Fruit fly (Drosophila melanogaster) whole organism, embryonic: ENCODE results near the gene Cpr5C.

Experiments
- Bgb ChIP-seq: fragments of 200-800 bp; sonication (Bioruptor generic); IDR thresholded peaks from 2 replicates; pipeline ENCODE4 v1.3.6; 2022; ENCODE audit warnings: missing biosample characterization, missing genetic modification characterization; ENCODE audit not compliant: partially characterized antibody
- Blimp-1 ChIP-seq: fragments of 200-800 bp; sonication (Bioruptor generic); optimal IDR thresholded peaks from 3 replicates; lab custom pipeline; 2018; ENCODE audit warnings: missing biosample characterization, missing genetic modification characterization, mild to moderate bottlenecking, moderate library complexity, missing genetic modification reagents
- CG1024 ChIP-seq: fragments of 200-800 bp; sonication (Bioruptor generic); IDR thresholded peaks from 2 replicates; pipeline ENCODE4 v1.3.6; 2022; ENCODE audit warnings: missing biosample characterization, missing genetic modification characterization
- CG10565 ChIP-seq: fragments of 200-800 bp; sonication (Bioruptor generic); optimal IDR thresholded peaks from 3 replicates; lab custom pipeline; 2016; ENCODE audit warnings: missing biosample characterization, mild to moderate bottlenecking, missing genetic modification characterization
- CG12391 ChIP-seq: fragments of 200-800 bp; sonication (Bioruptor generic); optimal IDR thresholded peaks from 3 replicates; lab custom pipeline; 2018; ENCODE audit warnings: missing biosample characterization, mild to moderate bottlenecking, missing genetic modification characterization, moderate library complexity
- CG15269 ChIP-seq: fragments of 200-800 bp; sonication (Bioruptor generic); optimal IDR thresholded peaks from 2 replicates; lab custom pipeline; 2018; ENCODE audit warnings: missing biosample characterization, mild to moderate bottlenecking, missing genetic modification characterization, moderate library complexity
- CG15514 ChIP-seq: fragments of 200-800 bp; sonication (Bioruptor generic); optimal IDR thresholded peaks from 3 replicates; lab custom pipeline; 2017; ENCODE audit warnings: missing biosample characterization, missing genetic modification characterization, mild to moderate bottlenecking, moderate library complexity, missing genetic modification reagents
- CG16815 ChIP-seq: fragments of 200-800 bp; sonication (Bioruptor generic); optimal IDR thresholded peaks from 3 replicates; lab custom pipeline; 2017; ENCODE audit warnings: missing biosample characterization, mild to moderate bottlenecking, missing genetic modification characterization
- CG17361 ChIP-seq: fragments of 200-800 bp; sonication (Bioruptor generic); IDR thresholded peaks from 3 replicates; pipeline ENCODE4 v1.3.6; 2022; ENCODE audit warnings: missing biosample characterization, missing genetic modification characterization
- CG17385 ChIP-seq: fragments of 200-800 bp; sonication (Bioruptor generic); optimal IDR thresholded peaks from 3 replicates; lab custom pipeline; 2018; ENCODE audit warnings: missing biosample characterization, mild to moderate bottlenecking, missing genetic modification characterization
- CG17568 ChIP-seq: fragments of 200-800 bp; sonication (Bioruptor generic); optimal IDR thresholded peaks from 2 replicates; lab custom pipeline; 2018; ENCODE audit warnings: missing biosample characterization, mild to moderate bottlenecking, missing genetic modification characterization, moderate library complexity
- CG17612 ChIP-seq: fragments of 200-800 bp; sonication (Bioruptor generic); IDR thresholded peaks from 2 replicates; pipeline ENCODE4 v1.3.6; 2022; ENCODE audit warnings: missing biosample characterization, missing genetic modification characterization
- CG31365 ChIP-seq: fragments of 200-800 bp; sonication (Bioruptor generic); optimal IDR thresholded peaks from 2 replicates; lab custom pipeline; 2018; ENCODE audit warnings: missing biosample characterization, mild to moderate bottlenecking, missing genetic modification characterization
- CG33213 ChIP-seq: fragments of 200-800 bp; sonication (Bioruptor generic); optimal IDR thresholded peaks from 3 replicates; lab custom pipeline; 2016; ENCODE audit warnings: missing biosample characterization, missing genetic modification characterization
- CG33557 ChIP-seq: fragments of 200-800 bp; sonication (Bioruptor generic); optimal IDR thresholded peaks from 2 replicates; lab custom pipeline; 2019; ENCODE audit warnings: missing biosample characterization, mild to moderate bottlenecking, missing genetic modification characterization, moderate library complexity
- CG3726 ChIP-seq: fragments of 200-800 bp; sonication (Bioruptor generic); IDR thresholded peaks from 3 replicates; pipeline ENCODE4, ENCODE4 v1.3.6; 2022; ENCODE audit warnings: missing biosample characterization, missing genetic modification characterization
- CG3847 ChIP-seq: fragments of 200-800 bp; sonication (Bioruptor generic); IDR thresholded peaks from 2 replicates; pipeline ENCODE4 v1.3.6; 2022; ENCODE audit warnings: missing biosample characterization, missing genetic modification characterization
- CG4328 ChIP-seq: fragments of 200-800 bp; sonication (Bioruptor generic); optimal IDR thresholded peaks from 3 replicates; lab custom pipeline; 2017; ENCODE audit warnings: missing biosample characterization, missing genetic modification reagents, missing genetic modification characterization
- CG4617 ChIP-seq: fragments of 200-800 bp; sonication (Bioruptor generic); optimal IDR thresholded peaks from 3 replicates; lab custom pipeline; 2016; ENCODE audit warnings: missing biosample characterization, missing genetic modification characterization, borderline replicate concordance
- CG7372 ChIP-seq: fragments of 200-800 bp; sonication (Bioruptor generic); IDR thresholded peaks from 2 replicates; pipeline ENCODE4 v1.3.6; 2022; ENCODE audit warnings: missing biosample characterization, missing genetic modification characterization
- CG8765 ChIP-seq: fragments of 200-800 bp; sonication (Bioruptor generic); IDR thresholded peaks from 2 replicates; pipeline ENCODE4 v1.3.6; 2022; ENCODE audit warnings: missing biosample characterization, missing genetic modification characterization
- Camta ChIP-seq: fragments of 200-800 bp; sonication (Bioruptor generic); optimal IDR thresholded peaks from 2 replicates; lab custom pipeline; 2016; ENCODE audit warnings: missing biosample characterization, missing genetic modification characterization
- CoRest ChIP-seq: fragments of 200-800 bp; sonication (Bioruptor generic); optimal IDR thresholded peaks from 3 replicates; lab custom pipeline; 2018; ENCODE audit warnings: missing biosample characterization, mild to moderate bottlenecking, missing genetic modification characterization, moderate library complexity
- D19A ChIP-seq: fragments of 200-800 bp; optimal IDR thresholded peaks from 3 replicates; lab custom pipeline; 2019; ENCODE audit warnings: missing biosample characterization, mild to moderate bottlenecking, missing genetic modification characterization, moderate library complexity
- Dbx ChIP-seq: fragments of 200-800 bp; sonication (Bioruptor generic); IDR thresholded peaks from 3 replicates; pipeline ENCODE4 v1.3.6; 2022; ENCODE audit warnings: missing biosample characterization, missing genetic modification characterization
- Elba2 ChIP-seq: fragments of 200-800 bp; sonication (Bioruptor generic); optimal IDR thresholded peaks from 3 replicates; lab custom pipeline; 2016; ENCODE audit warnings: missing biosample characterization, missing genetic modification characterization
- Hey ChIP-seq: fragments of 200-800 bp; sonication (Bioruptor generic); optimal IDR thresholded peaks from 3 replicates; lab custom pipeline; 2018; ENCODE audit warnings: missing biosample characterization, mild to moderate bottlenecking, missing genetic modification characterization
- Jarid2 ChIP-seq: fragments of 200-800 bp; sonication (Bioruptor generic); optimal IDR thresholded peaks from 3 replicates; lab custom pipeline; 2017; ENCODE audit warnings: mild to moderate bottlenecking, missing biosample characterization, missing genetic modification reagents, missing genetic modification characterization
- Spps ChIP-seq: fragments of 200-800 bp; sonication (Bioruptor generic); optimal IDR thresholded peaks from 2 replicates; lab custom pipeline; 2018; ENCODE audit warnings: missing biosample characterization, mild to moderate bottlenecking, missing genetic modification characterization
- amos ChIP-seq: fragments of 200-800 bp; sonication (Bioruptor generic); IDR thresholded peaks from 2 replicates; pipeline ENCODE4 v1.3.6; 2022; ENCODE audit warnings: missing biosample characterization, missing genetic modification characterization; ENCODE audit not compliant: partially characterized antibody
- bigmax ChIP-seq: fragments of 200-800 bp; sonication (Bioruptor generic); optimal IDR thresholded peaks from 2 replicates; lab custom pipeline; 2018; ENCODE audit warnings: missing biosample characterization, mild to moderate bottlenecking, missing genetic modification characterization
- crol ChIP-seq: fragments of 200-800 bp; sonication (Bioruptor generic); IDR thresholded peaks from 2 replicates; pipeline ENCODE4 v1.3.6; 2022; ENCODE audit warnings: missing biosample characterization, missing genetic modification characterization
- dati ChIP-seq: fragments of 200-800 bp; sonication (Bioruptor generic); IDR thresholded peaks from 2 replicates; pipeline ENCODE4 v1.3.6; 2022; ENCODE audit warnings: missing biosample characterization, missing genetic modification characterization
- fd102C ChIP-seq: fragments of 200-800 bp; sonication (Bioruptor generic); optimal IDR thresholded peaks from 2 replicates; lab custom pipeline; 2018; ENCODE audit warnings: missing biosample characterization, mild to moderate bottlenecking, missing genetic modification characterization, moderate library complexity
- fd64A ChIP-seq: fragments of 200-800 bp; sonication (Bioruptor generic); optimal IDR thresholded peaks from 3 replicates; lab custom pipeline; 2018; ENCODE audit warnings: missing biosample characterization, mild to moderate bottlenecking, missing genetic modification characterization
- ftz-f1 ChIP-seq: fragments of 200-800 bp; sonication (Bioruptor generic); optimal IDR thresholded peaks from 2 replicates; lab custom pipeline; 2016; ENCODE audit warnings: missing biosample characterization, missing genetic modification characterization
- gem ChIP-seq: fragments of 200-800 bp; sonication (Bioruptor generic); optimal IDR thresholded peaks from 2 replicates; lab custom pipeline; 2019; ENCODE audit warnings: missing biosample characterization, mild to moderate bottlenecking, missing genetic modification characterization, moderate library complexity
- grau ChIP-seq: fragments of 200-800 bp; optimal IDR thresholded peaks from 3 replicates; lab custom pipeline; 2019; ENCODE audit warnings: missing biosample characterization, mild to moderate bottlenecking, missing genetic modification characterization, moderate library complexity
- hkb ChIP-seq, 2 experiments: fragments of 200-800 bp in 1 of 2; fragments of >200 bp in 1 of 2; sonication (Bioruptor generic) in 1 of 2; IDR thresholded peaks in 1 of 2; optimal IDR thresholded peaks in 1 of 2; 2 replicates each; pipeline versions ENCODE4 v1.3.6 to Lab custom; 2017 to 2022; ENCODE audit warnings: missing biosample characterization in 1 of 2, missing genetic modification characterization in 1 of 2
- ind ChIP-seq: fragments of 200-800 bp; sonication (Bioruptor generic); optimal IDR thresholded peaks from 3 replicates; lab custom pipeline; 2016; ENCODE audit warnings: missing biosample characterization, missing genetic modification characterization
- inv ChIP-seq: fragments of 200-800 bp; sonication (Bioruptor generic); IDR thresholded peaks from 2 replicates; pipeline ENCODE4 v1.3.6; 2022; ENCODE audit warnings: missing biosample characterization, missing genetic modification characterization; ENCODE audit not compliant: partially characterized antibody
- jumu ChIP-seq: fragments of 200-800 bp; sonication (Bioruptor generic); optimal IDR thresholded peaks from 3 replicates; lab custom pipeline; 2016; ENCODE audit warnings: missing biosample characterization, missing genetic modification characterization
- ken ChIP-seq: fragments of 200-800 bp; sonication (Bioruptor generic); IDR thresholded peaks from 3 replicates; pipeline ENCODE4 v1.3.6; 2022; ENCODE audit warnings: missing biosample characterization, missing genetic modification characterization
- mld ChIP-seq: fragments of 200-800 bp; sonication (Bioruptor generic); IDR thresholded peaks from 3 replicates; pipeline ENCODE4 v1.3.6; 2022; ENCODE audit warnings: missing biosample characterization, missing genetic modification characterization; ENCODE audit not compliant: partially characterized antibody
- nau ChIP-seq: fragments of 200-800 bp; sonication (Bioruptor generic); optimal IDR thresholded peaks from 3 replicates; lab custom pipeline; 2017; ENCODE audit warnings: missing biosample characterization, mild to moderate bottlenecking, missing genetic modification characterization, missing genetic modification reagents
- phol ChIP-seq: fragments of 200-800 bp; sonication (Bioruptor generic); optimal IDR thresholded peaks from 3 replicates; lab custom pipeline; 2018; ENCODE audit warnings: missing biosample characterization, mild to moderate bottlenecking, missing genetic modification characterization, moderate library complexity
- seq ChIP-seq: fragments of 200-800 bp; sonication (Bioruptor generic); IDR thresholded peaks from 2 replicates; pipeline ENCODE4 v1.3.6; 2022; ENCODE audit warnings: missing biosample characterization, missing genetic modification characterization
- shn ChIP-seq: fragments of 200-800 bp; sonication (Bioruptor generic); optimal IDR thresholded peaks from 3 replicates; lab custom pipeline; 2016; ENCODE audit warnings: missing biosample characterization, missing genetic modification characterization
- slp2 ChIP-seq: fragments of 200-800 bp; sonication (Bioruptor generic); optimal IDR thresholded peaks from 2 replicates; lab custom pipeline; 2016; ENCODE audit warnings: missing biosample characterization, missing genetic modification characterization
- ttk ChIP-seq: fragments of 200-800 bp; sonication (Bioruptor generic); IDR thresholded peaks from 2 replicates; pipeline ENCODE4 v2.1.2; 2022; ENCODE audit warnings: missing biosample characterization, missing genetic modification characterization

Gene Cpr5C

dm6 chrX:5847544-5847943 lies 43.1 kb downstream of the Cpr5C start (continued):
- TF ChIP-seq Hey (no peak), shn (GFP tag; lab: Kevin White, UChicago) (no peak), Spps (tag; lab: Kevin White, UChicago) (no peak), CG3847 (GFP tag; lab: Robert Waterston, UW) (peak; percentile 16; the same call in 1 of the 2 replicates), gem (tag; lab: Kevin White, UChicago) (peak; percentile 38), CG33213 (no peak), D19A (tag; lab: Kevin White, UChicago) (no peak), Elba2 (GFP tag; lab: Kevin White, UChicago) (no peak), CG4617 (GFP tag; lab: Kevin White, UChicago) (no peak), phol (tag; lab: Kevin White, UChicago) (peak; percentile 9), slp2 (no peak), CG16815 (no peak), jumu (peak; percentile 3), bigmax (GFP tag; lab: Kevin White, UChicago) (no peak), CG15514 (peak; percentile 6), CG7372 (GFP tag; lab: Robert Waterston, UW) (0 out of 2 replicates have a peak, but pooled peaks have one; percentile 13), ttk (peak; percentile 35; the same call in 1 of the 2 replicates), inv (GFP tag; lab: Robert Waterston, UW) (no peak), CG17385 (no peak), Bgb (GFP tag; lab: Robert Waterston, UW) (no peak), ken (0 out of 3 replicates have a peak, but pooled peaks have one; percentile 36), Dbx (GFP tag; lab: Robert Waterston, UW) (0 out of 3 replicates have a peak, but pooled peaks have one; percentile 23), grau (tag; lab: Kevin White, UChicago) (peak; percentile 37), CG10565 (GFP tag; lab: Kevin White, UChicago) (no peak), CG8765 (no peak), CG4328 (GFP tag; lab: Kevin White, UChicago) (no peak), CG1024 (GFP tag; lab: Robert Waterston, UW) (0 out of 2 replicates have a peak, but pooled peaks have one; percentile 23), CG31365 (tag; lab: Kevin White, UChicago) (no peak), Camta (GFP tag; lab: Kevin White, UChicago) (no peak), CG12391 (tag; lab: Kevin White, UChicago) (peak; percentile 6), CG17568 (GFP tag; lab: Kevin White, UChicago) (no peak), mld (GFP tag; lab: Robert Waterston, UW) (no peak), nau (GFP tag; lab: Kevin White, UChicago) (no peak), hkb (optimal IDR thresholded peaks at IDR 0.05; lab: Kevin White, UChicago) (no peak), hkb (GFP tag; IDR thresholded peaks at IDR 0.05; lab: Robert Waterston, UW) (0 out of 2 replicates have a peak, but pooled peaks have one; percentile 18), CG17361 (no peak), ind (GFP tag; lab: Kevin White, UChicago) (peak; percentile 6), seq (GFP tag; lab: Robert Waterston, UW) (no peak), CG33557 (GFP tag; lab: Kevin White, UChicago) (no peak), Blimp-1 (GFP tag; lab: Kevin White, UChicago) (no peak), ftz-f1 (no peak), fd102C (GFP tag; lab: Kevin White, UChicago) (no peak), CG15269 (tag; lab: Kevin White, UChicago) (peak; percentile 36), fd64A (GFP tag; lab: Kevin White, UChicago) (no peak), crol (GFP tag; lab: Robert Waterston, UW) (no peak), dati (GFP tag; lab: Robert Waterston, UW) (no peak), CoRest (tag; lab: Kevin White, UChicago) (no peak), CG17612 (GFP tag; lab: Robert Waterston, UW) (no peak), amos (GFP tag; lab: Robert Waterston, UW) (no peak), Jarid2 (no peak), CG3726 (GFP tag; lab: Robert Waterston, UW) (no peak)
